Worm (Caenorhabditis elegans) whole organism, mixed stage, embryonic: ENCODE results near the gene F07H5.7.

Experiments used
- blmp-1 ChIP-seq: fragments of 150-350 bp; optimal IDR thresholded peaks from 2 replicates; lab custom pipeline; 2014; ENCODE audit warnings: missing biosample characterization, missing genetic modification characterization
- lin-13 ChIP-seq: fragments of 150-350 bp; optimal IDR thresholded peaks from 2 replicates; lab custom pipeline; 2014; ENCODE audit warnings: missing biosample characterization, missing genetic modification characterization
- mep-1 ChIP-seq: fragments of 150-350 bp; optimal IDR thresholded peaks from 2 replicates; lab custom pipeline; 2017; ENCODE audit warnings: missing biosample characterization, missing genetic modification reagents, missing genetic modification characterization, inconsistent platforms
- nhr-12 ChIP-seq: fragments of 150-350 bp; optimal IDR thresholded peaks from 2 replicates; lab custom pipeline; 2014; ENCODE audit warnings: missing biosample characterization, missing genetic modification characterization
- nhr-28 ChIP-seq: fragments of 150-350 bp; optimal IDR thresholded peaks from 2 replicates; lab custom pipeline; 2014; ENCODE audit warnings: missing biosample characterization, missing genetic modification characterization
- nhr-76 ChIP-seq: sonication (generic microtip); optimal IDR thresholded peaks from 2 replicates; lab custom pipeline; 2017; ENCODE audit warnings: missing biosample characterization, missing genetic modification characterization
- tbx-8 ChIP-seq: fragments of 200-800 bp; sonication (Bioruptor generic); optimal IDR thresholded peaks from 2 replicates; lab custom pipeline; 2018; ENCODE audit warnings: mild to moderate bottlenecking, missing genetic modification characterization, moderate library complexity, missing compliant biosample characterization
- unc-62 ChIP-seq: fragments of 150-350 bp; optimal IDR thresholded peaks from 2 replicates; lab custom pipeline; 2014; ENCODE audit warnings: missing biosample characterization, missing genetic modification reagents, missing genetic modification characterization

DNA sequence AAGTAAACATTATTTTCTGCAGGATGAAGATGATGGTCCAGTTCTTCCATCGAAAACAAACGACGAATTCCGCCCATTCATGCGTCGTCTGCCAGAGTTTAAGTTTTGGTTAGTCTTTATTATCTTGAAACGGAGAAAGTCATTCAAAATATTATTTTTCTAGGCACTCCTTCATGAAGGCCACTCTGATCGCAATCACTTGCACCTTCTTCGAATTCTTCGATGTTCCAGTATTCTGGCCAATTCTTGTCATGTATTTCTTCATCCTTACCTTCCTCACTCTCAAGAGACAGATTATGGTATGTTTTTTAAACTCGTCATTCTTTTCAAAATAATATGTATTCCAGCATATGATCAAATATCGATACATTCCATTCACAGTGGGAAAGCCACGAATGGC lies 17.9 kb upstream of the F07H5.7 start:
- TF ChIP-seq mep-1 (no peak), unc-62 (GFP tag; lab: Kevin White, UChicago) (no peak), lin-13 (tag; lab: Kevin White, UChicago) (no peak), nhr-28 (tag; lab: Kevin White, UChicago) (no peak), nhr-12 (tag; lab: Kevin White, UChicago) (no peak), nhr-76 (tag; lab: Kevin White, UChicago) (no peak), tbx-8 (no peak), blmp-1 (tag; lab: Kevin White, UChicago) (no peak)
